Worm (Caenorhabditis elegans) whole organism, L4/young adult: Measurements from ENCODE around the gene rbd-1.

ENCODE experiments used
- W03F9.2 ChIP-seq: fragments of 150-350 bp; optimal IDR thresholded peaks from 2 replicates; lab custom pipeline; 2014; ENCODE audit warnings: missing biosample characterization, missing genetic modification characterization
- him-1 ChIP-seq: sonication (generic microtip); optimal IDR thresholded peaks from 2 replicates; lab custom pipeline; 2016; ENCODE audit warnings: missing genotype, missing genetic modification reagents, missing genetic modification characterization, missing compliant biosample characterization

- TF ChIP-seq W03F9.2 (no peak), him-1 (no peak)
Observed at ce11 chrIV:12698880-12699279, 25.9 kb upstream of the rbd-1 start.
